Worm (Caenorhabditis elegans) whole organism, L1 larva: ENCODE results near the gene C56G2.4.

Experiments used
- C04F5.9 ChIP-seq: sonication (generic microtip); optimal IDR thresholded peaks from 2 replicates; lab custom pipeline; 2016; ENCODE audit warnings: missing genetic modification characterization, missing compliant biosample characterization
- C16A3.4 ChIP-seq: fragments of 150-350 bp; optimal IDR thresholded peaks from 2 replicates; lab custom pipeline; 2014; ENCODE audit warnings: missing biosample characterization, missing genetic modification characterization
- C34B4.2 ChIP-seq: sonication (generic microtip); optimal IDR thresholded peaks from 2 replicates; lab custom pipeline; 2017; ENCODE audit warnings: mild to moderate bottlenecking, missing genetic modification characterization, missing compliant biosample characterization
- F16B12.6 ChIP-seq: fragments of 150-350 bp; optimal IDR thresholded peaks from 2 replicates; lab custom pipeline; 2014; ENCODE audit warnings: missing biosample characterization, missing genetic modification characterization
- Y116A8C.19 ChIP-seq: sonication (generic microtip); optimal IDR thresholded peaks from 2 replicates; lab custom pipeline; 2016; ENCODE audit warnings: missing compliant biosample characterization, missing genetic modification characterization, borderline replicate concordance
- aha-1 ChIP-seq: fragments of 150-350 bp; optimal IDR thresholded peaks from 2 replicates; lab custom pipeline; 2014; ENCODE audit warnings: missing biosample characterization, missing genetic modification characterization
- aly-2 ChIP-seq: fragments of 150-350 bp; optimal IDR thresholded peaks from 2 replicates; lab custom pipeline; 2014; ENCODE audit warnings: missing biosample characterization, missing genetic modification characterization
- blmp-1 ChIP-seq: fragments of 150-350 bp; optimal IDR thresholded peaks from 2 replicates; lab custom pipeline; 2014; ENCODE audit warnings: missing biosample characterization, missing genetic modification characterization
- ceh-8 ChIP-seq: fragments of 200-800 bp; sonication (Bioruptor generic); optimal IDR thresholded peaks from 2 replicates; lab custom pipeline; 2018; ENCODE audit warnings: mild to moderate bottlenecking, missing genetic modification characterization, moderate library complexity, missing compliant biosample characterization
- ceh-82 ChIP-seq, 3 experiments: fragments of 150-350 bp in 1 of 3; sonication (generic microtip) in 2 of 3; optimal IDR thresholded peaks; 2 replicates each; lab custom pipeline; 2014 to 2017; ENCODE audit warnings: missing biosample characterization in 3 of 3, missing genetic modification characterization in 3 of 3
- dpl-1 ChIP-seq, 3 experiments: fragments of 150-350 bp in 2 of 3; sonication (generic microtip) in 1 of 3; optimal IDR thresholded peaks; 2 replicates each; lab custom pipeline; 2014 to 2017; ENCODE audit warnings: missing biosample characterization in 3 of 3, missing genetic modification characterization in 3 of 3, missing genetic modification reagents in 3 of 3
- dsc-1 ChIP-seq: sonication (generic microtip); optimal IDR thresholded peaks from 2 replicates; lab custom pipeline; 2016; ENCODE audit warnings: mild to moderate bottlenecking, missing genetic modification characterization, missing compliant biosample characterization
- efl-1 ChIP-seq, 4 experiments: fragments of 150-350 bp; optimal IDR thresholded peaks in 3 of 4; peaks in 1 of 4; 1 replicate in 1 of 4; 2 replicates in 3 of 4; lab custom pipeline; 2014; ENCODE audit warnings: missing biosample characterization in 2 of 4, missing genetic modification characterization in 2 of 4, missing genetic modification reagents in 2 of 4
- elt-2 ChIP-seq: sonication (generic microtip); optimal IDR thresholded peaks from 2 replicates; lab custom pipeline; 2016; ENCODE audit warnings: missing genetic modification characterization, mild to moderate bottlenecking, inconsistent platforms, missing compliant biosample characterization, missing genetic modification reagents
- ets-5 ChIP-seq: fragments of 200-800 bp; sonication (Bioruptor generic); IDR thresholded peaks from 2 replicates; pipeline ENCODE4 v1.3.6; 2022; ENCODE audit warnings: missing genetic modification characterization, missing compliant biosample characterization
- fkh-10 ChIP-seq: sonication (generic microtip); optimal IDR thresholded peaks from 2 replicates; lab custom pipeline; 2017; ENCODE audit warnings: missing biosample characterization, missing genetic modification reagents, missing genetic modification characterization
- fos-1 ChIP-seq: fragments of 150-350 bp; optimal IDR thresholded peaks from 2 replicates; lab custom pipeline; 2014; ENCODE audit warnings: missing biosample characterization, missing genetic modification characterization
- hpl-2 ChIP-seq: fragments of 150-350 bp; optimal IDR thresholded peaks from 2 replicates; lab custom pipeline; 2014; ENCODE audit warnings: missing biosample characterization, missing genetic modification reagents, missing genetic modification characterization
- jun-1 ChIP-seq: fragments of 150-350 bp; optimal IDR thresholded peaks from 2 replicates; lab custom pipeline; 2014; ENCODE audit warnings: missing biosample characterization, missing genetic modification reagents, missing genetic modification characterization
- lin-13 ChIP-seq: fragments of 150-350 bp; optimal IDR thresholded peaks from 2 replicates; lab custom pipeline; 2014; ENCODE audit warnings: missing biosample characterization, missing genetic modification reagents, missing genetic modification characterization
- lin-15B ChIP-seq: fragments of 150-350 bp; sonication (generic microtip); optimal IDR thresholded peaks from 3 replicates; lab custom pipeline; 2014; ENCODE audit warnings: missing biosample characterization, missing genetic modification characterization
- lin-35 ChIP-seq, 2 experiments: fragments of 150-350 bp; optimal IDR thresholded peaks; 2 replicates each; lab custom pipeline; 2014; ENCODE audit warnings: missing biosample characterization in 2 of 2, missing genetic modification characterization in 2 of 2, missing genetic modification reagents in 2 of 2
- lsy-2 ChIP-seq, 2 experiments: fragments of 150-350 bp; optimal IDR thresholded peaks; 2 replicates each; lab custom pipeline; 2014; ENCODE audit warnings: missing biosample characterization in 2 of 2, missing genetic modification characterization in 2 of 2
- mab-9 ChIP-seq: fragments of 200-800 bp; sonication (Bioruptor generic); IDR thresholded peaks from 2 replicates; pipeline ENCODE4 v1.3.6; 2022; ENCODE audit warnings: missing genetic modification reagents, missing genetic modification characterization, missing compliant biosample characterization
- mdl-1 ChIP-seq, 2 experiments: fragments of 150-350 bp; optimal IDR thresholded peaks; 2 replicates each; lab custom pipeline; 2014 to 2017; ENCODE audit warnings: missing biosample characterization in 2 of 2, missing genetic modification characterization in 2 of 2, inconsistent platforms in 1 of 2
- nhr-20 ChIP-seq: sonication (generic microtip); optimal IDR thresholded peaks from 2 replicates; lab custom pipeline; 2016; ENCODE audit warnings: mild to moderate bottlenecking, missing genetic modification characterization, missing compliant biosample characterization
- nhr-237 ChIP-seq: fragments of 150-350 bp; optimal IDR thresholded peaks from 2 replicates; lab custom pipeline; 2014; ENCODE audit warnings: missing biosample characterization, missing genetic modification characterization
- nhr-47 ChIP-seq: sonication (generic microtip); optimal IDR thresholded peaks from 2 replicates; lab custom pipeline; 2016; ENCODE audit warnings: mild to moderate bottlenecking, missing genetic modification characterization, moderate library complexity, missing compliant biosample characterization
- nhr-71 ChIP-seq: sonication (generic microtip); optimal IDR thresholded peaks from 2 replicates; lab custom pipeline; 2016; ENCODE audit warnings: mild to moderate bottlenecking, missing genetic modification characterization, moderate library complexity, missing compliant biosample characterization
- nhr-85 ChIP-seq: sonication (generic microtip); peaks from one replicate; lab custom pipeline; 2016; ENCODE audit warnings: missing genetic modification characterization, inconsistent platforms, missing compliant biosample characterization
- pax-3 ChIP-seq: fragments of 200-800 bp; sonication (Bioruptor generic); optimal IDR thresholded peaks from 2 replicates; lab custom pipeline; 2018; ENCODE audit warnings: mild to moderate bottlenecking, missing genetic modification characterization, moderate library complexity, missing compliant biosample characterization
- rnt-1 ChIP-seq: sonication (generic microtip); optimal IDR thresholded peaks from 2 replicates; lab custom pipeline; 2016; ENCODE audit warnings: mild to moderate bottlenecking, missing genetic modification characterization, moderate library complexity, missing compliant biosample characterization
- skn-1 ChIP-seq: fragments of 150-350 bp; optimal IDR thresholded peaks from 2 replicates; lab custom pipeline; 2014; ENCODE audit warnings: missing biosample characterization, missing genetic modification characterization
- snpc-4 ChIP-seq: fragments of 150-350 bp; optimal IDR thresholded peaks from 2 replicates; lab custom pipeline; 2014; ENCODE audit warnings: missing biosample characterization, missing genetic modification characterization
- snu-23 ChIP-seq: sonication (generic microtip); optimal IDR thresholded peaks from 2 replicates; lab custom pipeline; 2016; ENCODE audit warnings: missing genetic modification characterization, missing compliant biosample characterization
- sptf-1 ChIP-seq: fragments of 150-350 bp; optimal IDR thresholded peaks from 2 replicates; lab custom pipeline; 2014; ENCODE audit warnings: missing biosample characterization, missing genetic modification characterization
- swsn-7 ChIP-seq: sonication (generic microtip); optimal IDR thresholded peaks from 2 replicates; lab custom pipeline; 2016; ENCODE audit warnings: missing genetic modification characterization, missing compliant biosample characterization
- tlp-1 ChIP-seq: fragments of 150-350 bp; optimal IDR thresholded peaks from 2 replicates; lab custom pipeline; 2014; ENCODE audit warnings: missing biosample characterization, missing genetic modification characterization
- unc-30 ChIP-seq: sonication (generic microtip); optimal IDR thresholded peaks from 2 replicates; lab custom pipeline; 2017; ENCODE audit warnings: missing biosample characterization, missing genetic modification characterization
- unc-62 ChIP-seq: fragments of 150-350 bp; optimal IDR thresholded peaks from 2 replicates; lab custom pipeline; 2014; ENCODE audit warnings: missing biosample characterization, missing genetic modification reagents, missing genetic modification characterization
- zip-4 ChIP-seq: fragments of 200-800 bp; sonication (Bioruptor generic); optimal IDR thresholded peaks from 2 replicates; lab custom pipeline; 2018; ENCODE audit warnings: mild to moderate bottlenecking, missing genetic modification characterization, moderate library complexity, missing compliant biosample characterization
- ztf-4 ChIP-seq: fragments of 150-350 bp; optimal IDR thresholded peaks from 2 replicates; lab custom pipeline; 2014; ENCODE audit warnings: missing biosample characterization, missing genetic modification characterization

Gene C56G2.4

DNA sequence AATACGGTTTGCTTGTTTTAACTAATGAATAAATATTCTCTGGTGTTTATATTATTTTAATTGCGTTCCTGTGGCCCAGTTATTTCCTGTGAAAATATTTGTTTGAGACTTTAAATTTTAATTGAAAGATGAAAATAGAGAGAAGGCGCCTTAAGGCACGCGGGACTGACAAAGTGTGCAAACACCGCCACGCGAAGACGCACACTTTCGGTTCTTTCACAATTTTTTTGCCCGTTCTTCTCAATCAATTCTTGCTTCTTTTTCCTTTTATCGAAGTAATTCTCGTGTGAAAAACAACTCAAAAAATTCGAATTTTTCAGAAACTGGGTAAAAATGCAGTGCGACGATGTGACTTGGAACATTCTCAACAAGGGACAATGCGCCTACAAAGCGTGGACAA is 47.6 kb downstream of the C56G2.4 start, which contains the start of gene C16A3.6 (continued):
- TF ChIP-seq aha-1 (tag; lab: Kevin White, UChicago) (no peak), mab-9 (GFP tag; lab: Robert Waterston, UW) (peak; percentile 43; the same call in 1 of the 2 replicates), lin-35 (GFP tag; optimal IDR thresholded peaks at IDR 0.05; lab: Kevin White, UChicago) (peak in 1 of 2 experiments; percentile 53), pax-3 (tag; lab: Kevin White, UChicago) (no peak), unc-62 (GFP tag; lab: Kevin White, UChicago) (no peak), F16B12.6 (tag; lab: Kevin White, UChicago) (peak; percentile 86), C16A3.4 (tag; lab: Kevin White, UChicago) (no peak), ztf-4 (no peak), blmp-1 (tag; lab: Kevin White, UChicago) (no peak), sptf-1 (tag; lab: Kevin White, UChicago) (no peak)

DNA sequence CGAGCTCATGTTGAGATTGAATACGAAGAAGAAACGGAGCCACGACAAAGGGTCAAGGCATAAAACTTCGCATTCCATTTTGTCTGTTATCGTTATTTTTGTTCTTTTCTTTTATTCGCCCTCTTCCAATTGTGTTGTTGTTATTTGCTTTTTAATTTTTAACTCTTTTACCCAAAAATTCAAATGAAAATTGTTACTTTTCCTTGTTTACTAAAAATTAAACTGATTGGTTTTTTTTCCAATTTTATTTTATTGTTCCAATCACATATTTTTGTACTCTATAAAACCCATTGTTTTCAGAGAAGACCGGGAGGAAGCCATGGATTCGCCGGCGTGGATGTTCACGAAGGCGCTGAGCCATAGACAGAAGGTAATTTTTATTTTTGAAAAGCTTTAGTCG is 48.9 kb downstream of the C56G2.4 start, which contains the start of gene C16A3.5:
TSS of gene C16A3.5 (plus strand) at position 301 of the 400 bp plus-strand sequence.
- TF ChIP-seq dpl-1 (GFP tag; optimal IDR thresholded peaks at IDR 0.05; lab: Kevin White, UChicago) (no peak), mdl-1 (tag; optimal IDR thresholded peaks at IDR 0.05; lab: Kevin White, UChicago) (no peak), aly-2 (tag; lab: Kevin White, UChicago) (no peak), ceh-82 (tag; optimal IDR thresholded peaks at IDR 0.05; lab: Kevin White, UChicago) (no peak), hpl-2 (GFP tag; lab: Kevin White, UChicago) (no peak), nhr-71 (tag; lab: Kevin White, UChicago) (no peak), elt-2 (tag; lab: Kevin White, UChicago) (no peak), snpc-4 (no peak), nhr-85 (tag; lab: Kevin White, UChicago) (no peak), Y116A8C.19 (tag; lab: Kevin White, UChicago) (no peak), fos-1 (tag; lab: Kevin White, UChicago) (no peak), unc-30 (tag; lab: Kevin White, UChicago) (no peak), snu-23 (no peak), C04F5.9 (tag; lab: Kevin White, UChicago) (no peak)

DNA sequence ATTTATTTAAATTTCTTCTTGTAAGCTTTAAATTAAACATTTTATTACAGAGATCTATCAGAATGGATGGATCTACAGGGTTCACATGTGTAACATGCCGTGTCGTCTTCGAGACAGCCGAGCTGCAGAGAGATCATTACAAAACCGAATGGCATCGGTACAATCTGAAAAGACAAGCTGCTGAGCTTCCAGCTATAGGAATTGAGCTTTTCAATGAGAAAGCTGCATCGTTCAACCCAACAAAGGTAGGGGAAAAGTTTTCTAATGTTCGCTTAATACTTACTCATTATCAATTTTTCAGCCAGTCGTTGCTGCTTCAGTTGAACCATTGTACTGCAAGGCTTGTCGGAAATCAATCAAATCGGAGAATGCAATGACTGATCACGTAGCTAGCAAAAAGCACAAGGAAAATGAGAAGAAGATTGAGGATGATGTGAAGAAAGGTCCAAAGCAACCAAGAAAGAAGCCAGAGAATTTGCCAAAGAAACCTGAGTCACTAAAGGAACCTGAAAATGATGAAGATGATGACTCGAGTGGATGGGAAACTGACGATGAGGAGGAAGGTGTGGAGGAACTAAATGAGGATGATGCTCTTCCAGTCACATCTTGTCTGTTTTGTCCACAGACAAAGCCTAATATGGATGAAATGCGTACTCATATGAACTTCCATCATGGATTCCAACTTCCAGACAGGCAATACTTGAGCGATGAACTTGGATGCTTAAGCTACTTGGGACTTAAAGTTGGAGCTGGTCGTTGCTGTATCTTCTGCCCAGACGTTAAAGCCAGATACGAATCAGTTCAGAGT is 50.3 kb downstream of the C56G2.4 start, which contains the start of gene znf-622:
TSS of gene znf-622 (plus strand) at position 51 of the 808 bp plus-strand sequence.
- no peak for TF ChIP-seq efl-1 (optimal IDR thresholded peaks at IDR 0.05; lab: Kevin White, UChicago)
- peak in 1 of 2 experiments; percentile 75 for TF ChIP-seq efl-1 (GFP tag; optimal IDR thresholded peaks at IDR 0.05 in 1 of 2; lab: Kevin White, UChicago)
- TF ChIP-seq Y116A8C.19 (tag; lab: Kevin White, UChicago), result no peak

DNA sequence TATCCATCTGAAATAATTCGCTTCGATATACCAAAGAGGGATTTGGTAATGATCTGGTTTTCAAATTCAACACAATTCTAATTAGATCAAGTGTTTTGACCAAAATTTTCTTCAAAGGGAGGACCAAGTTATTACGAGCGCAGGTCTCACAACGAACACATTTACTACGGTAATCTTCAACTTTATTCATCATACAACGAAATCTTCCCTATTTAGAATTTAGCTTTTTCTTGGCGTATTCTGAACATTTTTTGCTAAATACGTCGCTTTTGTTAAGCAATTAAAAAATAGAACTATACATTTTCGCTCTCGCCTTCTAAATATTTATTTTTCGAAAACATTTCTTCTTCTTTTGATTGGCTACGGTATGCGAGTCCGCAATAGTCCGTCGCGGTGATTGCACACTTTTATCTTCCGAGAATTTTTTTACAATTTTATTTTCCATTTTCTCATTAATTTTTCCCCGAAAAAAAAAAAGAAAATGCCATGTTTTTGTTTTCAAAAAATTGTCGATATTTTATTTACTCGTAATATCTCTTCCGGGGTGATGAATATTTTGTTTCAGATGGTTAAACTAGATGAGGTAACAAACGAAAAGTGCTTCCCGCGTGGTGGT is 51.6 kb downstream of the C56G2.4 start, which contains the start of gene let-716:
TSS of gene let-716 (plus strand) at position 566 of the 616 bp plus-strand sequence.
- TF ChIP-seq snu-23 (peak; percentile 59), tlp-1 (no peak), jun-1 (tag; lab: Kevin White, UChicago) (no peak), F16B12.6 (tag; lab: Kevin White, UChicago) (peak; percentile 89), zip-4 (GFP tag; lab: Kevin White, UChicago) (no peak), lin-35 (GFP tag; optimal IDR thresholded peaks at IDR 0.05; lab: Kevin White, UChicago) (peak; percentile 45 to 54), nhr-47 (tag; lab: Kevin White, UChicago) (peak; percentile 33), dpl-1 (GFP tag; optimal IDR thresholded peaks at IDR 0.05; lab: Kevin White, UChicago) (peak; percentile 17 to 61 (median 44)), C34B4.2 (tag; lab: Kevin White, UChicago) (no peak), ceh-8 (GFP tag; lab: Kevin White, UChicago) (no peak), nhr-71 (tag; lab: Kevin White, UChicago) (peak; percentile 57), nhr-20 (tag; lab: Kevin White, UChicago) (peak; percentile 26), rnt-1 (tag; lab: Kevin White, UChicago) (peak; percentile 21), fkh-10 (GFP tag; lab: Kevin White, UChicago) (no peak), swsn-7 (peak; percentile 39), efl-1 (optimal IDR thresholded peaks at IDR 0.05; lab: Kevin White, UChicago) (peak; percentile 37 to 39), efl-1 (GFP tag; optimal IDR thresholded peaks at IDR 0.05 in 1 of 2; lab: Kevin White, UChicago) (peak; percentile 48 to 95), aha-1 (tag; lab: Kevin White, UChicago) (no peak), lin-15B (peak; percentile 13), nhr-237 (tag; lab: Kevin White, UChicago) (no peak), lsy-2 (tag; optimal IDR thresholded peaks at IDR 0.05; lab: Kevin White, UChicago) (peak; percentile 93 to 98), ets-5 (GFP tag; lab: Robert Waterston, UW) (no peak), ceh-82 (tag; optimal IDR thresholded peaks at IDR 0.05; lab: Kevin White, UChicago) (peak in 1 of 3 experiments; percentile 18), aly-2 (tag; lab: Kevin White, UChicago) (no peak), dsc-1 (tag; lab: Kevin White, UChicago) (no peak), lin-13 (no peak), skn-1 (no peak), blmp-1 (tag; lab: Kevin White, UChicago) (no peak)
